Fruit fly (Drosophila melanogaster) whole organism, adult: ENCODE data around the gene CG6398.

ENCODE experiments used
- CG12768 ChIP-seq: fragments of 200-800 bp; sonication (Bioruptor generic); optimal IDR thresholded peaks from 2 replicates; lab custom pipeline; 2017; ENCODE audit warnings: missing biosample characterization, missing genetic modification characterization, mild to moderate bottlenecking, moderate library complexity, missing genetic modification reagents
- CG1620 ChIP-seq: fragments of 200-800 bp; sonication (Bioruptor generic); optimal IDR thresholded peaks from 2 replicates; lab custom pipeline; 2016; ENCODE audit warnings: missing biosample characterization, missing genetic modification characterization
- CG33017 ChIP-seq: fragments of 200-800 bp; sonication (Bioruptor generic); optimal IDR thresholded peaks from 2 replicates; lab custom pipeline; 2018; ENCODE audit warnings: missing biosample characterization, mild to moderate bottlenecking, missing genetic modification characterization, moderate library complexity
- CG5204 ChIP-seq: fragments of 200-800 bp; sonication (Bioruptor generic); optimal IDR thresholded peaks from 2 replicates; lab custom pipeline; 2016; ENCODE audit warnings: missing biosample characterization, missing genetic modification characterization
- CG7101 ChIP-seq: fragments of 200-800 bp; sonication (Bioruptor generic); optimal IDR thresholded peaks from 2 replicates; lab custom pipeline; 2018; ENCODE audit warnings: missing biosample characterization, mild to moderate bottlenecking, missing genetic modification characterization, moderate library complexity
- Crg-1 ChIP-seq: fragments of 200-800 bp; sonication (Bioruptor generic); optimal IDR thresholded peaks from 2 replicates; lab custom pipeline; 2016; ENCODE audit warnings: missing biosample characterization, missing genetic modification characterization
- Hr96 ChIP-seq: fragments of 200-800 bp; sonication (Bioruptor generic); optimal IDR thresholded peaks from 2 replicates; lab custom pipeline; 2016; ENCODE audit warnings: missing biosample characterization, missing genetic modification characterization
- Mnt ChIP-seq: fragments of 200-800 bp; sonication (Bioruptor generic); optimal IDR thresholded peaks from 2 replicates; lab custom pipeline; 2016; ENCODE audit warnings: missing biosample characterization, mild to moderate bottlenecking, missing genetic modification characterization
- bab1 ChIP-seq: fragments of 200-800 bp; sonication (Bioruptor generic); optimal IDR thresholded peaks from 3 replicates; lab custom pipeline; 2019; ENCODE audit warnings: missing biosample characterization, mild to moderate bottlenecking, missing genetic modification characterization, moderate library complexity
- cic ChIP-seq: fragments of 200-800 bp; sonication (Bioruptor generic); optimal IDR thresholded peaks from 2 replicates; lab custom pipeline; 2017; ENCODE audit warnings: missing biosample characterization, mild to moderate bottlenecking, missing genetic modification characterization, moderate library complexity
- pad ChIP-seq: fragments of 200-800 bp; sonication (Bioruptor generic); optimal IDR thresholded peaks from 3 replicates; lab custom pipeline; 2017; ENCODE audit warnings: missing biosample characterization, missing genetic modification characterization, mild to moderate bottlenecking, moderate library complexity, missing genetic modification reagents
- tj ChIP-seq: fragments of 200-800 bp; sonication (Bioruptor generic); optimal IDR thresholded peaks from 3 replicates; lab custom pipeline; 2017; ENCODE audit warnings: missing biosample characterization, mild to moderate bottlenecking, missing genetic modification characterization, moderate library complexity
- toe ChIP-seq: fragments of 200-800 bp; sonication (Bioruptor generic); optimal IDR thresholded peaks from 2 replicates; lab custom pipeline; 2016; ENCODE audit warnings: missing biosample characterization, missing genetic modification characterization

dm6 chrX:17814783-17815182 lies 15.8 kb upstream of the CG6398 start:
- no peak for TF ChIP-seq Hr96 (GFP tag; lab: Kevin White, UChicago)
- no peak for TF ChIP-seq toe (GFP tag; lab: Kevin White, UChicago)
- no peak for TF ChIP-seq tj
- no peak for TF ChIP-seq Mnt (GFP tag; lab: Kevin White, UChicago)
- TF ChIP-seq CG33017 (tag; lab: Kevin White, UChicago) = no peak
- no peak for TF ChIP-seq pad (GFP tag; lab: Kevin White, UChicago)
- TF ChIP-seq Crg-1 (GFP tag; lab: Kevin White, UChicago) = no peak
- TF ChIP-seq cic (GFP tag; lab: Kevin White, UChicago) = no peak
- TF ChIP-seq CG1620 (GFP tag; lab: Kevin White, UChicago) = no peak
- no peak for TF ChIP-seq CG7101 (tag; lab: Kevin White, UChicago)
- TF ChIP-seq CG12768 (GFP tag; lab: Kevin White, UChicago) = no peak
- no peak for TF ChIP-seq bab1 (GFP tag; lab: Kevin White, UChicago)
- no peak for TF ChIP-seq CG5204 (GFP tag; lab: Kevin White, UChicago)
